Worm (Caenorhabditis elegans) whole organism, midembryonic: ENCODE results near the gene M110.8.

Experiments
- T22C8.4 ChIP-seq: fragments of 200-800 bp; sonication (Bioruptor generic); IDR thresholded peaks from 2 replicates; pipeline ENCODE4 v1.3.6; 2022; ENCODE audit warnings: missing genetic modification characterization, missing compliant biosample characterization
- cog-1 ChIP-seq: sonication (generic microtip); optimal IDR thresholded peaks from 2 replicates; lab custom pipeline; 2016; ENCODE audit warnings: missing genetic modification characterization, missing compliant biosample characterization
- flt-1 ChIP-seq: fragments of 200-800 bp; sonication (Bioruptor generic); IDR thresholded peaks from 2 replicates; pipeline ENCODE4 v1.3.6; 2022; ENCODE audit warnings: missing genetic modification characterization, missing compliant biosample characterization
- klf-2 ChIP-seq: fragments of 200-800 bp; sonication (Bioruptor generic); conservative IDR thresholded peaks from 2 replicates; pipeline ENCODE4 v1.3.6; 2022; ENCODE audit warnings: missing genetic modification reagents, missing genetic modification characterization, missing compliant biosample characterization
- med-1 ChIP-seq: sonication (generic microtip); optimal IDR thresholded peaks from 2 replicates; lab custom pipeline; 2017; ENCODE audit warnings: missing genetic modification characterization, mild to moderate bottlenecking, missing compliant biosample characterization, antibody characterized with exemption, missing genetic modification reagents; ENCODE audit not compliant: insufficient read depth
- ref-1 ChIP-seq: fragments of 200-800 bp; sonication (Bioruptor generic); conservative IDR thresholded peaks from 2 replicates; pipeline ENCODE4 v1.3.6; 2022; ENCODE audit warnings: missing genetic modification reagents, missing genetic modification characterization, missing compliant biosample characterization
- tab-1 ChIP-seq: fragments of 200-800 bp; sonication (Bioruptor generic); IDR thresholded peaks from 2 replicates; pipeline ENCODE4 v1.3.6; 2022; ENCODE audit warnings: missing genetic modification characterization, missing compliant biosample characterization
- ztf-23 ChIP-seq: fragments of 200-800 bp; sonication (Bioruptor generic); IDR thresholded peaks from 2 replicates; pipeline ENCODE4 v1.3.6; 2022; ENCODE audit warnings: missing genetic modification reagents, missing genetic modification characterization, missing compliant biosample characterization

DNA sequence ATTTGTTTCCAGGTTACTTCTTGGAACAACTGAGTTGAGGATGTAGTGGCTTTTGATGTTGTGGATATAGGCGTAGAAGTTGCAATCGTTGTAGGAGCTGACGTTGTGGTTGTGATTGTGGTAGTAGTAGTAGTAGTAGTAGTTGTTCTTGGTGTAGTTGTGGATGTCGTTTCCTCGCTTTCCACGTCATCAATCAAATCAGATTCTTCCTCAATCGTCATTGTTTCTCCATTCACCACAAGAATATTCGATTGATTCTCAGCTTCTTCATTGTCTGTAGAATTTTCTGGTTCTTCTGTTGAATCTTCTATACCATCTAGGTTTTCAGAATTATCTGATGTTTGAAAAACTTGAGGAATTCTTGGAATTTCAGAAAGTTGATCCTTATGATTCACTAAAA lies 30.8 kb downstream of the M110.8 start:
- TF ChIP-seq cog-1 (no peak), klf-2 (GFP tag; lab: Robert Waterston, UW) (no peak), med-1 (GFP tag; lab: Kevin White, UChicago) (no peak), flt-1 (GFP tag; lab: Robert Waterston, UW) (no peak), T22C8.4 (no peak), ref-1 (GFP tag; lab: Robert Waterston, UW) (no peak), ztf-23 (no peak), tab-1 (GFP tag; lab: Robert Waterston, UW) (no peak)
